Worm (Caenorhabditis elegans) whole organism, midembryonic: ENCODE measurements around the gene ZC374.2.

ENCODE experiments used
- flt-1 ChIP-seq: fragments of 200-800 bp; sonication (Bioruptor generic); IDR thresholded peaks from 2 replicates; pipeline ENCODE4 v1.3.6; 2022; ENCODE audit warnings: missing genetic modification characterization, missing compliant biosample characterization
- med-1 ChIP-seq: sonication (generic microtip); optimal IDR thresholded peaks from 2 replicates; lab custom pipeline; 2017; ENCODE audit warnings: missing genetic modification characterization, mild to moderate bottlenecking, missing compliant biosample characterization, antibody characterized with exemption, missing genetic modification reagents; ENCODE audit not compliant: insufficient read depth
- ref-1 ChIP-seq: fragments of 200-800 bp; sonication (Bioruptor generic); conservative IDR thresholded peaks from 2 replicates; pipeline ENCODE4 v1.3.6; 2022; ENCODE audit warnings: missing genetic modification reagents, missing genetic modification characterization, missing compliant biosample characterization
- ztf-23 ChIP-seq: fragments of 200-800 bp; sonication (Bioruptor generic); IDR thresholded peaks from 2 replicates; pipeline ENCODE4 v1.3.6; 2022; ENCODE audit warnings: missing genetic modification reagents, missing genetic modification characterization, missing compliant biosample characterization
- ztf-29 ChIP-seq: fragments of 200-800 bp; sonication (Bioruptor generic); IDR thresholded peaks from 2 replicates; pipeline ENCODE4 v1.3.6; 2022; ENCODE audit warnings: missing genetic modification reagents, missing genetic modification characterization, missing compliant biosample characterization

DNA sequence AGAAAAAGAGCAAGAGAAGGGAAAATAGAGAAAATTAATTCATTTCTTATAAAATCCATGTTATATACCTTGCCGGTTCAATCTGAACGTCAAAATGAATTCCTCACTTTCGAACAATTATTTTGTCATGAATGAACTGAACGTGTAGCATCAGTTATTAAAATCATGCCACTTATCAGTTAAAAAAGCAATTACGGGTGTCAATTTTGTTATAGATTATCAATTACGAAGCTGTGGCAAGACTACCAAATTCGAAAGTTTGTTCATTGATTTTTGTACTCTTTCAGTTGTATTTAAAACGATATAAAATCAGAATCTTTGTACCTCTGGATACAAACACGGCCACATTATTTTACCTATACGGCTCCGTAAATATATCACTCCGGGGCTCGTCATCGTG, 49.9 kb downstream of the ZC374.2 start:
- no peak for TF ChIP-seq ztf-29
- TF ChIP-seq ref-1 (GFP tag; lab: Robert Waterston, UW) = no peak
- no peak for TF ChIP-seq ztf-23
- TF ChIP-seq med-1 = no peak
- no peak for TF ChIP-seq flt-1 (GFP tag; lab: Robert Waterston, UW)
